Worm (Caenorhabditis elegans) whole organism, L1 larva: Measurements from ENCODE around the gene F19C6.5.

Source experiments
- F16B12.6 ChIP-seq: fragments of 150-350 bp; optimal IDR thresholded peaks from 2 replicates; lab custom pipeline; 2014; ENCODE audit warnings: missing biosample characterization, missing genetic modification characterization
- ceh-8 ChIP-seq: fragments of 200-800 bp; sonication (Bioruptor generic); optimal IDR thresholded peaks from 2 replicates; lab custom pipeline; 2018; ENCODE audit warnings: mild to moderate bottlenecking, missing genetic modification characterization, moderate library complexity, missing compliant biosample characterization
- dsc-1 ChIP-seq: sonication (generic microtip); optimal IDR thresholded peaks from 2 replicates; lab custom pipeline; 2016; ENCODE audit warnings: mild to moderate bottlenecking, missing genetic modification characterization, missing compliant biosample characterization
- egl-13 ChIP-seq: sonication (generic microtip); optimal IDR thresholded peaks from 2 replicates; lab custom pipeline; 2016; ENCODE audit warnings: missing genotype, missing genetic modification reagents, missing genetic modification characterization, missing compliant biosample characterization
- elt-3 ChIP-seq, 6 experiments: fragments of 150-350 bp in 1 of 6; sonication (generic microtip); optimal IDR thresholded peaks; 2 replicates each; lab custom pipeline; 2017 to 2018; ENCODE audit warnings: missing biosample characterization in 6 of 6, missing genetic modification characterization in 6 of 6, inconsistent platforms in 1 of 6
- fkh-8 ChIP-seq: sonication (generic microtip); optimal IDR thresholded peaks from 2 replicates; lab custom pipeline; 2016; ENCODE audit warnings: mild to moderate bottlenecking, missing genetic modification characterization, missing compliant biosample characterization
- fos-1 ChIP-seq: fragments of 150-350 bp; optimal IDR thresholded peaks from 2 replicates; lab custom pipeline; 2014; ENCODE audit warnings: missing biosample characterization, missing genetic modification characterization
- grh-1 ChIP-seq: fragments of 200-800 bp; sonication (Bioruptor generic); IDR thresholded peaks from 2 replicates; pipeline ENCODE4 v1.3.6; 2022; ENCODE audit warnings: missing genetic modification reagents, missing genetic modification characterization, missing compliant biosample characterization
- hlh-4 ChIP-seq: sonication (generic microtip); optimal IDR thresholded peaks from 2 replicates; lab custom pipeline; 2016; ENCODE audit warnings: mild to moderate bottlenecking, missing genetic modification characterization, missing compliant biosample characterization
- irx-1 ChIP-seq: sonication (generic microtip); optimal IDR thresholded peaks from 2 replicates; lab custom pipeline; 2016; ENCODE audit warnings: missing genetic modification characterization, missing compliant biosample characterization
- isw-1 ChIP-seq: fragments of 200-800 bp; sonication (Bioruptor generic); IDR thresholded peaks from 2 replicates; pipeline ENCODE4 v1.3.6; 2022; ENCODE audit warnings: missing genetic modification characterization, missing compliant biosample characterization
- jun-1 ChIP-seq: fragments of 150-350 bp; optimal IDR thresholded peaks from 2 replicates; lab custom pipeline; 2014; ENCODE audit warnings: missing biosample characterization, missing genetic modification reagents, missing genetic modification characterization
- lin-14 ChIP-seq: fragments of 200-800 bp; sonication (Bioruptor generic); optimal IDR thresholded peaks from 2 replicates; lab custom pipeline; 2018; ENCODE audit warnings: mild to moderate bottlenecking, missing genetic modification characterization, moderate library complexity, missing compliant biosample characterization
- lin-35 ChIP-seq, 2 experiments: fragments of 150-350 bp; optimal IDR thresholded peaks; 2 replicates each; lab custom pipeline; 2014; ENCODE audit warnings: missing biosample characterization in 2 of 2, missing genetic modification characterization in 2 of 2, missing genetic modification reagents in 2 of 2
- lsy-2 ChIP-seq, 2 experiments: fragments of 150-350 bp; optimal IDR thresholded peaks; 2 replicates each; lab custom pipeline; 2014; ENCODE audit warnings: missing biosample characterization in 2 of 2, missing genetic modification characterization in 2 of 2
- mdl-1 ChIP-seq, 2 experiments: fragments of 150-350 bp; optimal IDR thresholded peaks; 2 replicates each; lab custom pipeline; 2014 to 2017; ENCODE audit warnings: missing biosample characterization in 2 of 2, missing genetic modification characterization in 2 of 2, inconsistent platforms in 1 of 2
- mep-1 ChIP-seq: fragments of 150-350 bp; optimal IDR thresholded peaks from 2 replicates; lab custom pipeline; 2014; ENCODE audit warnings: missing biosample characterization, missing genetic modification characterization
- nhr-11 ChIP-seq: fragments of 150-350 bp; optimal IDR thresholded peaks from 2 replicates; lab custom pipeline; 2014; ENCODE audit warnings: missing biosample characterization, missing genetic modification characterization
- nhr-19 ChIP-seq: fragments of 200-800 bp; sonication (Bioruptor generic); conservative IDR thresholded peaks from 2 replicates; pipeline ENCODE4 v1.3.6; 2022; ENCODE audit warnings: missing genetic modification characterization, missing compliant biosample characterization
- nhr-20 ChIP-seq: sonication (generic microtip); optimal IDR thresholded peaks from 2 replicates; lab custom pipeline; 2016; ENCODE audit warnings: mild to moderate bottlenecking, missing genetic modification characterization, missing compliant biosample characterization
- nhr-47 ChIP-seq: sonication (generic microtip); optimal IDR thresholded peaks from 2 replicates; lab custom pipeline; 2016; ENCODE audit warnings: mild to moderate bottlenecking, missing genetic modification characterization, moderate library complexity, missing compliant biosample characterization
- nhr-71 ChIP-seq: sonication (generic microtip); optimal IDR thresholded peaks from 2 replicates; lab custom pipeline; 2016; ENCODE audit warnings: mild to moderate bottlenecking, missing genetic modification characterization, moderate library complexity, missing compliant biosample characterization
- nhr-76 ChIP-seq: sonication (generic microtip); optimal IDR thresholded peaks from 2 replicates; lab custom pipeline; 2017; ENCODE audit warnings: missing biosample characterization, missing genetic modification characterization
- nhr-85 ChIP-seq: sonication (generic microtip); peaks from one replicate; lab custom pipeline; 2016; ENCODE audit warnings: missing genetic modification characterization, inconsistent platforms, missing compliant biosample characterization
- pax-3 ChIP-seq: fragments of 200-800 bp; sonication (Bioruptor generic); optimal IDR thresholded peaks from 2 replicates; lab custom pipeline; 2018; ENCODE audit warnings: mild to moderate bottlenecking, missing genetic modification characterization, moderate library complexity, missing compliant biosample characterization
- rnt-1 ChIP-seq: sonication (generic microtip); optimal IDR thresholded peaks from 2 replicates; lab custom pipeline; 2016; ENCODE audit warnings: mild to moderate bottlenecking, missing genetic modification characterization, moderate library complexity, missing compliant biosample characterization
- snu-23 ChIP-seq: sonication (generic microtip); optimal IDR thresholded peaks from 2 replicates; lab custom pipeline; 2016; ENCODE audit warnings: missing genetic modification characterization, missing compliant biosample characterization
- sox-4 ChIP-seq: sonication (generic microtip); optimal IDR thresholded peaks from 2 replicates; lab custom pipeline; 2016; ENCODE audit warnings: missing genetic modification characterization, missing compliant biosample characterization
- tbx-2 ChIP-seq: sonication (generic microtip); optimal IDR thresholded peaks from 2 replicates; lab custom pipeline; 2016; ENCODE audit warnings: missing genetic modification characterization, missing compliant biosample characterization
- unc-130 ChIP-seq: fragments of 150-350 bp; optimal IDR thresholded peaks from 2 replicates; lab custom pipeline; 2017; ENCODE audit warnings: missing biosample characterization, missing genetic modification characterization, inconsistent platforms
- unc-86 ChIP-seq: sonication (generic microtip); optimal IDR thresholded peaks from 2 replicates; lab custom pipeline; 2016; ENCODE audit warnings: missing genetic modification characterization, missing compliant biosample characterization
- vab-15 ChIP-seq: sonication (generic microtip); optimal IDR thresholded peaks from 2 replicates; lab custom pipeline; 2017; ENCODE audit warnings: missing genotype, mild to moderate bottlenecking, missing genetic modification characterization, missing compliant biosample characterization
- zip-4 ChIP-seq: fragments of 200-800 bp; sonication (Bioruptor generic); optimal IDR thresholded peaks from 2 replicates; lab custom pipeline; 2018; ENCODE audit warnings: mild to moderate bottlenecking, missing genetic modification characterization, moderate library complexity, missing compliant biosample characterization
- ztf-11 ChIP-seq, 2 experiments: sonication (generic microtip); optimal IDR thresholded peaks; 2 replicates each; lab custom pipeline; 2016 to 2017; ENCODE audit warnings: missing genetic modification characterization in 2 of 2, missing biosample characterization in 1 of 2, missing compliant biosample characterization in 1 of 2
- ztf-4 ChIP-seq: fragments of 150-350 bp; optimal IDR thresholded peaks from 2 replicates; lab custom pipeline; 2014; ENCODE audit warnings: missing biosample characterization, missing genetic modification characterization

The F19C6.5 gene

DNA sequence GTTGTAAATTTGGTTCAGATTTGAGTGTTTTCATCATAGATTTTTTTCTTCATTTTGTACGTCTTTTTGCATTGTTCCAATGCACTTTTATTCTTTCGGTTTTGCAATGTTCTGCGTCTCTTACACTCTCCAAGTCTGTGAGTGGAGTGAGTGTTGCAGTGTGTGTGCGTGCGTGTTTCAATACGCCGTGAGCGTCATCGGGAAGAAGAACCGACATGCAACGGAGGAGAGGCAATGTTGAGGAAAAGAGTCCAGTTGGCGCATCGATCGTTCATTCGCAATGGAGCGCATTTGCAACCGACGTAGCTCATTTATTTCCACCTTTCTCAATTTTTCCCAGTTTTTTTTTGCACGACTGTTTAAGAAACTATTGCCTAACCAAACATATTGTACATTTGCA is 26.2 kb downstream of the F19C6.5 start, which contains the start of gene ZC506.1 (continued):
- TF ChIP-seq lin-35 (GFP tag; optimal IDR thresholded peaks at IDR 0.05; lab: Kevin White, UChicago): peak; percentile 86 to 89
- TF ChIP-seq F16B12.6: peak; percentile 21
- peak in 4 of 6 experiments; percentile 3 to 83 (median 70) for TF ChIP-seq elt-3 (tag; optimal IDR thresholded peaks at IDR 0.05; lab: Kevin White, UChicago)
- no peak for TF ChIP-seq nhr-76
- TF ChIP-seq unc-86 (tag; lab: Kevin White, UChicago): peak; percentile 94
- TF ChIP-seq irx-1 (tag; lab: Kevin White, UChicago): peak; percentile 92
- peak; percentile 87 for TF ChIP-seq egl-13 (tag; lab: Kevin White, UChicago)
- TF ChIP-seq vab-15 (tag; lab: Kevin White, UChicago): peak; percentile 23
- TF ChIP-seq jun-1: peak; percentile 93
- TF ChIP-seq mep-1: peak; percentile 97
- TF ChIP-seq lin-14 (GFP tag; lab: Kevin White, UChicago): peak; percentile 99
- peak; percentile 73 for TF ChIP-seq ceh-8 (GFP tag; lab: Kevin White, UChicago)
- TF ChIP-seq ztf-4 (tag; lab: Kevin White, UChicago): peak; percentile 90

DNA sequence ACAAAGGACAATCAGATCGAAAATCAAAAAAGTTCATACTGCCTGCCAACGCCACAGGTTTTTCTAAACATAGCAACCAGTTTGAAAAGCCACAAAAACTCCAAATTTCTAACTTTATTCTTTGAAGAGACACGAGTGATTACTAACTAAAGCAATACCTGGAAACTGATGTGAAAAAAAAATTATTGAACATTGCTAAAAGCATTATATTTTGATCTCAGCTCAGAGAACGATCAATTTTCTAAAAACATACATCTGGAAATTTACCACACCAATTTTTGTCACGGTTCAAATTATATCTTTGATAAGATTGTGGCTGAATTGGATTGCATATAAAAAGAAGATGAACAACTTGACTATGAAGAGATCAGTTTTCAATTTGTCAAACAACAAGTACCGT is 27.3 kb downstream of the F19C6.5 start:
- no peak for TF ChIP-seq tbx-2 (tag; lab: Kevin White, UChicago)
- peak; percentile 81 for TF ChIP-seq fkh-8 (tag; lab: Kevin White, UChicago)
- peak; percentile 72 for TF ChIP-seq nhr-19 (GFP tag; lab: Robert Waterston, UW)
- TF ChIP-seq hlh-4 (tag; lab: Kevin White, UChicago): no peak
- peak; percentile 35 for TF ChIP-seq dsc-1
- TF ChIP-seq grh-1: no peak
- no peak for TF ChIP-seq lin-14 (GFP tag; lab: Kevin White, UChicago)
- TF ChIP-seq fos-1 (tag; lab: Kevin White, UChicago): no peak
- peak; percentile 1 for TF ChIP-seq sox-4 (tag; lab: Kevin White, UChicago)
- no peak for TF ChIP-seq ztf-11 (tag; optimal IDR thresholded peaks at IDR 0.05; lab: Kevin White, UChicago)
- no peak for TF ChIP-seq zip-4 (GFP tag; lab: Kevin White, UChicago)
- peak; percentile 47 for TF ChIP-seq nhr-47 (tag; lab: Kevin White, UChicago)
- TF ChIP-seq nhr-71 (tag; lab: Kevin White, UChicago): peak; percentile 53
- TF ChIP-seq, all 84 proteins: peak for 6

DNA sequence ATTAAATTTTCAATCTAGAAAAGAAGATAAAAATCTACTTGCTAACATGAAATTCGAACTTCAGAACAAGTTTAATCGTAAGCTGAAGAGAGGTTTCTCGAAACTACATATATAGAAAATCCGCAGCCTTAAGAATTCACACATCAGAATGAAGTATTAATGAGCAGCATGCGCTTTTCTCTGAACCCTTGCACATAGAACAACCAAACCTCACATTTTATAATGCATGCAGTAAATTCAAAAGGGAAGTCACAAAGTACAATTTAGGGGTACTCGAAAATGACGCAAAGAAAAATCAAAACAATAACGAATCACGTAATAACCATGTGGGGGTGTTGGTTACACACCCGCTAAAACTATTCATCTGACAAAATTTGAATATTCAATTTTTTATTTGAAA is 28.2 kb downstream of the F19C6.5 start:
- peak; percentile 1 for TF ChIP-seq nhr-20 (tag; lab: Kevin White, UChicago)
- TF ChIP-seq lsy-2 (tag; optimal IDR thresholded peaks at IDR 0.05; lab: Kevin White, UChicago): peak in 1 of 2 experiments; percentile 13
- TF ChIP-seq nhr-85 (tag; lab: Kevin White, UChicago): peak; percentile 45
- peak; percentile 57 for TF ChIP-seq lin-14 (GFP tag; lab: Kevin White, UChicago)
- TF ChIP-seq pax-3 (tag; lab: Kevin White, UChicago): peak; percentile 35
- TF ChIP-seq snu-23: peak; percentile 5
- TF ChIP-seq unc-86 (tag; lab: Kevin White, UChicago): peak; percentile 87
- peak; percentile 82 for TF ChIP-seq nhr-71 (tag; lab: Kevin White, UChicago)
- peak; percentile 42 for TF ChIP-seq egl-13 (tag; lab: Kevin White, UChicago)
- peak; percentile 55 for TF ChIP-seq sox-4 (tag; lab: Kevin White, UChicago)
- TF ChIP-seq nhr-47 (tag; lab: Kevin White, UChicago): peak; percentile 57
- TF ChIP-seq dsc-1: peak; percentile 47
- peak; percentile 89 for TF ChIP-seq fkh-8 (tag; lab: Kevin White, UChicago)
- TF ChIP-seq isw-1 (GFP tag; lab: Robert Waterston, UW): peak; percentile 17; the same call in 1 of the 2 replicates
- peak; percentile 88 for TF ChIP-seq nhr-19 (GFP tag; lab: Robert Waterston, UW)

DNA sequence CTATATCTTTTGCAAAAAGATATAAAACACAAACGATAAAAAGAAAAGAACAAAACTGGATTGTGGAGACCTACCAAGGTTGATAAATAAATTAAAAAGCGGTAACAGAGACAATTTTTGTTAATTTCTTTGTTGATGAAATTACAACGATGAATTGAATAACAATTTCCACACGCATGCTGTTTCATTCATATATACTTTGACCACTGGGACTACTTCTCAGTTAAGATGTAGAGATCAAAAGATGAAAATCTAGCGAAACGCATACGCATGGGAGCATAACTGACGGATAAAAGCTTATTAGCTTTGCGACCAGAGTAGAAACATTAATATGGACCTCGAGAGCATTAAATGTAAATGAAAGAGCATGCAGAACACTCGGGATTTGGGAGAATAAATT is 28.7 kb downstream of the F19C6.5 start:
- no peak for TF ChIP-seq mdl-1 (tag; optimal IDR thresholded peaks at IDR 0.05; lab: Kevin White, UChicago)
- TF ChIP-seq, all 84 proteins: peak for 0

DNA sequence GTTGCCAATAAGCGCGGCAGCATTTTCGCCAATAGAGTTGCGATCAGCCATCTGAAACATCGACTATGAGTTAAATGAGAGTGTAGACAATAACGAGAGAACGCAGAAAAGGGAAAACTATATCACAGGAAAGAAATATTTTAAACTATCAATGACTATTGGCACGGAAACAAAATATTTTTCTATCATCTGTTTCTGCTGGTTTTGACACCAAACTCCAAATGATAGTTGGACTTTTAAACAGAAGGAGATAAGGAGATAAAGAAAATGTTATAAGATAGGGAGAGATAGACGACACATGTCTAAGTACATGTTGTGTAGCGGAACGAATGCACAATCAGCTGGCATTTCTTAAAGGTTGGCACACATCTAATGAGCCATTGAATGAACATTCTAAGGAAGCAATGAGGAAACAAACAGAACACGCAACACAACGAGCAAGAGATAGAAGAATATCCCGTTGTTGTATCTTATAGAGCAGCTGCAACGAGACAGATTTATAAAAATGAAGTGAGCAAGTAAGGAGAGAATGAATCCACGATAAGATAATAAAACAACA is 30.2 kb downstream of the F19C6.5 start, which contains the start of gene cysl-1:
TSS of gene cysl-1 (minus strand) at position 51 of the 559 bp plus-strand sequence.
- TF ChIP-seq unc-130 (tag; lab: Kevin White, UChicago): no peak
- TF ChIP-seq rnt-1: peak; percentile 8
- TF ChIP-seq elt-3 (tag; optimal IDR thresholded peaks at IDR 0.05; lab: Kevin White, UChicago): peak in 1 of 6 experiments; percentile 8
- TF ChIP-seq sox-4 (tag; lab: Kevin White, UChicago): peak; percentile 16
- no peak for TF ChIP-seq nhr-11 (tag; lab: Kevin White, UChicago)
- peak; percentile 41 for TF ChIP-seq lin-14 (GFP tag; lab: Kevin White, UChicago)
- TF ChIP-seq nhr-71 (tag; lab: Kevin White, UChicago): peak; percentile 23
